Worm (Caenorhabditis elegans): Measurements from ENCODE around the gene srlf-26.

Gene srlf-26

DNA sequence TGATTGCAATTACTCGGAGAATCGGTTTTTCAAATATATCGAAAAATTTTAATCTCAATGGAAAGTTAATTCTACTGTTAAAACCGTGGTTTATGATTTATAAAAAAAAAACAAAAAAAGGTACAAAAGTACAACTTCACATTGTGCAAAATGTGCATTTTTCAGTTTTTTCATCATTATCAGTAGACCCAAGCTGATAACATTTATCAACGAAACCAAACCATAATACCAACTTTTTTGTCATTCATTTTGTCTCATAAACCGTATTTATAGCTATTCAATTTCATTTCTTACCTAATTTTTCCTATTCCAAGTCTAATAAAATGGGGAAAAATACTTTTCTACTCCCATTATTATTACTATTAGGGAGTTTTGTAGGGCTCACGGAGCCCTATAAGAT is 39.7 kb upstream of the srlf-26 start, which contains the start of gene ugt-22:
Gene ugt-22, plus strand, starts transcription at position 234 of the 400 bp plus-strand sequence.
- no peak for TF ChIP-seq nhr-237 (tag; optimal IDR thresholded peaks at IDR 0.05)
- TF ChIP-seq tbx-8 (GFP tag; optimal IDR thresholded peaks at IDR 0.05), result no peak
- TF ChIP-seq mep-1 (tag; optimal IDR thresholded peaks at IDR 0.05), result no peak
- TF ChIP-seq sem-2 (GFP tag; optimal IDR thresholded peaks at IDR 0.05), result no peak
- no peak for TF ChIP-seq pha-4 (tag; optimal IDR thresholded peaks at IDR 0.05)

DNA sequence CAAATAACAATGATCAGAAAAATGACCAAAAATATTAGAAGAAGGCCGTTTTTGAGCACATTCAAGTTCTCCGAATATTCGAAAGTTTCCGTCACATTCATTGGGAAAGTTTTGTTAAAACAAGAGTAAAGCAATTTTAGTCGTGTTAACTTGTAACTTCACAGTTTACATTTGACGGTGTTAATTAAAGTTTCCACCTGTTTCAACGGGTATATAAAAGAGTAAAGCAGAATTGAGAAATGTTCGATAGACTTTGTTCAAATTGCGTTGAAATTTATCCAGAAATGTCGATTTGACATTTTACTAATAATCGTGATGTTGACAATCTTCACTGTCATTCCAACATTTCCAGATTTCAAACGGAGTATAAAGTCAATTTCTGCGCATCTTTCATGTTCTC is 32.9 kb upstream of the srlf-26 start, which contains the start of gene srz-29:
Gene srz-29, minus strand, starts transcription at position 101 of the 400 bp plus-strand sequence.
- TF ChIP-seq pha-4 (tag; optimal IDR thresholded peaks at IDR 0.05) (no peak), M03D4.4 (tag; optimal IDR thresholded peaks at IDR 0.05) (no peak), unc-39 (tag; optimal IDR thresholded peaks at IDR 0.05) (no peak), unc-120 (tag; optimal IDR thresholded peaks at IDR 0.05; ENCODE audit: poor library complexity, severe bottlenecking) (no peak), ztf-11 (tag; optimal IDR thresholded peaks at IDR 0.05) (no peak), ceh-43 (GFP tag; optimal IDR thresholded peaks at IDR 0.05) (no peak), elt-1 (tag; optimal IDR thresholded peaks at IDR 0.05; ENCODE audit: borderline replicate concordance, insufficient read depth) (no peak), lsy-2 (tag; optimal IDR thresholded peaks at IDR 0.05) (no peak), nhr-237 (tag; optimal IDR thresholded peaks at IDR 0.05) (no peak), hlh-1 (tag; optimal IDR thresholded peaks at IDR 0.05) (no peak), nhr-76 (tag; optimal IDR thresholded peaks at IDR 0.05) (no peak), ceh-83 (GFP tag; optimal IDR thresholded peaks at IDR 0.05) (no peak), nhr-28 (tag; optimal IDR thresholded peaks at IDR 0.05) (no peak)

DNA sequence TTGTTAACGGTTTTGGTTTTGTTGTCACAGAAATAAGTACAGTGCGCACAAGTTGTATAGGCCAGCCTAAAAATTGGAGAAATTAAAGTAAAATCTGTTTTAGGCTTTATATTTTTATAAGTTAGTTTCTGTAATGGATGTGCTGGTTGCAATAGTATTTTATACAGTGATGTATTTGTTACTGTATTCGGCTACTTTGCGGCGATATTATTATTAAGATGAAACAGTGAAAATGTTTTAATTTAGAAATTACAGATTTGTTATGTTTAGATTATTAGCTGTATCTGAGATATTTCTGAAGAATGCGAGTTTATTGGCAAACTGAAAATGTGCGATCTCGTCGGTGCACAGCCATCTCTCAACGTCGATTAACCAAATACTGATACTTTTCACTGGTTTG is 31.2 kb upstream of the srlf-26 start, which contains the start of gene ule-4:
Gene ule-4, minus strand, starts transcription at position 101 of the 400 bp plus-strand sequence.
- TF ChIP-seq sptf-1 (tag; optimal IDR thresholded peaks at IDR 0.05), result no peak
- TF ChIP-seq drap-1 (GFP tag; optimal IDR thresholded peaks at IDR 0.05), result no peak
- TF ChIP-seq lsy-2 (tag; optimal IDR thresholded peaks at IDR 0.05), result no peak
- TF ChIP-seq blmp-1 (tag; optimal IDR thresholded peaks at IDR 0.05), result no peak
- TF ChIP-seq hlh-1 (tag; optimal IDR thresholded peaks at IDR 0.05), result no peak
- TF ChIP-seq ceh-39 (tag; optimal IDR thresholded peaks at IDR 0.05), result no peak
- no peak for TF ChIP-seq ztf-11 (tag; optimal IDR thresholded peaks at IDR 0.05)
- TF ChIP-seq mep-1 (tag; optimal IDR thresholded peaks at IDR 0.05), result no peak
- no peak for TF ChIP-seq ham-2 (GFP tag; optimal IDR thresholded peaks at IDR 0.05)
- TF ChIP-seq nhr-28 (tag; optimal IDR thresholded peaks at IDR 0.05), result no peak
- TF ChIP-seq ces-1 (GFP tag; optimal IDR thresholded peaks at IDR 0.05), result no peak
- no peak for TF ChIP-seq mls-2 (tag; optimal IDR thresholded peaks at IDR 0.05)

DNA sequence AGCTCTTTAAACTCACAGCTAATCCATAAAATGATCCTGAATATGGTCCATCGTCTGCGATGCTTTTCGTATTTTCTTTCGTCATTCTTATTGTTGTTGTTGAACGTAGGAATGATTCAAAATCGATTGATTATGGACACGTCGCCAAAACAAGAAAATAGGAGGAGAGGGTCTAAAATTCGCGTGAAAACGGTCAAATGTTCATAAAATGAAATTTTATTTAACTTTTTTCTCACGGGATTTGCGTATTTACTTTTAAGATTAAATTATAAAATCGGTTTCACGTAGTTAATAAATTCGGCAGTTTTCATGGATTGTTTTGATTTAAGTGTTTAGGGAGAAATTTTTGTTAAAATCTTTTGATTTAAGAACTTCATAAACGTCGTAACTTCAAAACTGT is 29.6 kb upstream of the srlf-26 start, which contains the start of gene C08F11.10:
Gene C08F11.10, minus strand, starts transcription at position 101 of the 400 bp plus-strand sequence.
- TF ChIP-seq zip-8 (tag; optimal IDR thresholded peaks at IDR 0.05) (no peak), ceh-43 (GFP tag; optimal IDR thresholded peaks at IDR 0.05) (no peak), lin-32 (GFP tag; optimal IDR thresholded peaks at IDR 0.05) (no peak), flh-1 (GFP tag; optimal IDR thresholded peaks at IDR 0.05) (no peak), mls-2 (tag; optimal IDR thresholded peaks at IDR 0.05) (no peak), ceh-83 (GFP tag; optimal IDR thresholded peaks at IDR 0.05) (no peak), unc-120 (tag; optimal IDR thresholded peaks at IDR 0.05; ENCODE audit: poor library complexity, severe bottlenecking) (no peak), elt-3 (tag; optimal IDR thresholded peaks at IDR 0.05) (no peak), lin-13 (tag; optimal IDR thresholded peaks at IDR 0.05) (no peak), hlh-1 (tag; optimal IDR thresholded peaks at IDR 0.05) (no peak)

ce11 chrIV:13650238-13650637 is 28.5 kb upstream of the srlf-26 start, which contains the start of gene C08F11.17:
TSS of gene C08F11.17 (minus strand) at chrIV:13650338.
- no peak for TF ChIP-seq ztf-11 (tag; optimal IDR thresholded peaks at IDR 0.05)
- TF ChIP-seq snpc-4 (tag; optimal IDR thresholded peaks at IDR 0.05), result no peak
- no peak for TF ChIP-seq nhr-28 (tag; optimal IDR thresholded peaks at IDR 0.05)
- no peak for TF ChIP-seq nhr-12 (tag; optimal IDR thresholded peaks at IDR 0.05)
- TF ChIP-seq M03D4.4 (tag; optimal IDR thresholded peaks at IDR 0.05), result no peak
- no peak for TF ChIP-seq blmp-1 (tag; optimal IDR thresholded peaks at IDR 0.05)
- TF ChIP-seq ceh-43 (GFP tag; optimal IDR thresholded peaks at IDR 0.05), result no peak
- no peak for TF ChIP-seq elt-3 (tag; optimal IDR thresholded peaks at IDR 0.05)
- TF ChIP-seq pha-4 (tag; optimal IDR thresholded peaks at IDR 0.05), result no peak
- TF ChIP-seq zip-8 (tag; optimal IDR thresholded peaks at IDR 0.05), result no peak
